Worm (Caenorhabditis elegans) whole organism, L1 larva: ENCODE measurements around the gene Y37E11AL.3.

Experiments used
- C04F5.9 ChIP-seq: sonication (generic microtip); optimal IDR thresholded peaks from 2 replicates; lab custom pipeline; 2016; ENCODE audit warnings: missing genetic modification characterization, missing compliant biosample characterization
- C16A3.4 ChIP-seq: fragments of 150-350 bp; optimal IDR thresholded peaks from 2 replicates; lab custom pipeline; 2014; ENCODE audit warnings: missing biosample characterization, missing genetic modification characterization
- aha-1 ChIP-seq: fragments of 150-350 bp; optimal IDR thresholded peaks from 2 replicates; lab custom pipeline; 2014; ENCODE audit warnings: missing biosample characterization, missing genetic modification characterization
- alr-1 ChIP-seq: fragments of 200-800 bp; sonication (Bioruptor generic); optimal IDR thresholded peaks from 2 replicates; lab custom pipeline; 2018; ENCODE audit warnings: borderline replicate concordance, mild to moderate bottlenecking, missing genetic modification characterization, missing compliant biosample characterization
- aly-2 ChIP-seq: fragments of 150-350 bp; optimal IDR thresholded peaks from 2 replicates; lab custom pipeline; 2014; ENCODE audit warnings: missing biosample characterization, missing genetic modification characterization
- ama-1 ChIP-seq: fragments of 150-350 bp; optimal IDR thresholded peaks from 2 replicates; lab custom pipeline; 2014
- blmp-1 ChIP-seq: fragments of 150-350 bp; optimal IDR thresholded peaks from 2 replicates; lab custom pipeline; 2014; ENCODE audit warnings: missing biosample characterization, missing genetic modification characterization
- ceh-8 ChIP-seq: fragments of 200-800 bp; sonication (Bioruptor generic); optimal IDR thresholded peaks from 2 replicates; lab custom pipeline; 2018; ENCODE audit warnings: mild to moderate bottlenecking, missing genetic modification characterization, moderate library complexity, missing compliant biosample characterization
- dpl-1 ChIP-seq, 3 experiments: fragments of 150-350 bp in 2 of 3; sonication (generic microtip) in 1 of 3; optimal IDR thresholded peaks; 2 replicates each; lab custom pipeline; 2014 to 2017; ENCODE audit warnings: missing biosample characterization in 3 of 3, missing genetic modification characterization in 3 of 3, missing genetic modification reagents in 3 of 3
- dsc-1 ChIP-seq: sonication (generic microtip); optimal IDR thresholded peaks from 2 replicates; lab custom pipeline; 2016; ENCODE audit warnings: mild to moderate bottlenecking, missing genetic modification characterization, missing compliant biosample characterization
- efl-1 ChIP-seq, 4 experiments: fragments of 150-350 bp; optimal IDR thresholded peaks in 3 of 4; peaks in 1 of 4; 1 replicate in 1 of 4; 2 replicates in 3 of 4; lab custom pipeline; 2014; ENCODE audit warnings: missing biosample characterization in 2 of 4, missing genetic modification characterization in 2 of 4, missing genetic modification reagents in 2 of 4
- egl-13 ChIP-seq: sonication (generic microtip); optimal IDR thresholded peaks from 2 replicates; lab custom pipeline; 2016; ENCODE audit warnings: missing genotype, missing genetic modification reagents, missing genetic modification characterization, missing compliant biosample characterization
- ets-5 ChIP-seq: fragments of 200-800 bp; sonication (Bioruptor generic); IDR thresholded peaks from 2 replicates; pipeline ENCODE4 v1.3.6; 2022; ENCODE audit warnings: missing genetic modification characterization, missing compliant biosample characterization
- fkh-10 ChIP-seq: sonication (generic microtip); optimal IDR thresholded peaks from 2 replicates; lab custom pipeline; 2017; ENCODE audit warnings: missing biosample characterization, missing genetic modification reagents, missing genetic modification characterization
- fos-1 ChIP-seq: fragments of 150-350 bp; optimal IDR thresholded peaks from 2 replicates; lab custom pipeline; 2014; ENCODE audit warnings: missing biosample characterization, missing genetic modification characterization
- hlh-17 ChIP-seq: fragments of 200-800 bp; sonication (Bioruptor generic); optimal IDR thresholded peaks from 2 replicates; lab custom pipeline; 2018; ENCODE audit warnings: missing genetic modification characterization, mild to moderate bottlenecking, missing compliant biosample characterization, moderate library complexity, borderline replicate concordance
- hlh-4 ChIP-seq: sonication (generic microtip); optimal IDR thresholded peaks from 2 replicates; lab custom pipeline; 2016; ENCODE audit warnings: mild to moderate bottlenecking, missing genetic modification characterization, missing compliant biosample characterization
- irx-1 ChIP-seq: sonication (generic microtip); optimal IDR thresholded peaks from 2 replicates; lab custom pipeline; 2016; ENCODE audit warnings: missing genetic modification characterization, missing compliant biosample characterization
- isw-1 ChIP-seq: fragments of 200-800 bp; sonication (Bioruptor generic); IDR thresholded peaks from 2 replicates; pipeline ENCODE4 v1.3.6; 2022; ENCODE audit warnings: missing genetic modification characterization, missing compliant biosample characterization
- jun-1 ChIP-seq: fragments of 150-350 bp; optimal IDR thresholded peaks from 2 replicates; lab custom pipeline; 2014; ENCODE audit warnings: missing biosample characterization, missing genetic modification reagents, missing genetic modification characterization
- lin-13 ChIP-seq: fragments of 150-350 bp; optimal IDR thresholded peaks from 2 replicates; lab custom pipeline; 2014; ENCODE audit warnings: missing biosample characterization, missing genetic modification reagents, missing genetic modification characterization
- lin-15B ChIP-seq: fragments of 150-350 bp; sonication (generic microtip); optimal IDR thresholded peaks from 3 replicates; lab custom pipeline; 2014; ENCODE audit warnings: missing biosample characterization, missing genetic modification characterization
- lsy-2 ChIP-seq, 2 experiments: fragments of 150-350 bp; optimal IDR thresholded peaks; 2 replicates each; lab custom pipeline; 2014; ENCODE audit warnings: missing biosample characterization in 2 of 2, missing genetic modification characterization in 2 of 2
- mab-9 ChIP-seq: fragments of 200-800 bp; sonication (Bioruptor generic); IDR thresholded peaks from 2 replicates; pipeline ENCODE4 v1.3.6; 2022; ENCODE audit warnings: missing genetic modification reagents, missing genetic modification characterization, missing compliant biosample characterization
- nhr-11 ChIP-seq: fragments of 150-350 bp; optimal IDR thresholded peaks from 2 replicates; lab custom pipeline; 2014; ENCODE audit warnings: missing biosample characterization, missing genetic modification characterization
- nhr-12 ChIP-seq: sonication (generic microtip); optimal IDR thresholded peaks from 2 replicates; lab custom pipeline; 2017; ENCODE audit warnings: missing biosample characterization, missing genetic modification characterization
- nhr-19 ChIP-seq: fragments of 200-800 bp; sonication (Bioruptor generic); conservative IDR thresholded peaks from 2 replicates; pipeline ENCODE4 v1.3.6; 2022; ENCODE audit warnings: missing genetic modification characterization, missing compliant biosample characterization
- nhr-20 ChIP-seq: sonication (generic microtip); optimal IDR thresholded peaks from 2 replicates; lab custom pipeline; 2016; ENCODE audit warnings: mild to moderate bottlenecking, missing genetic modification characterization, missing compliant biosample characterization
- nhr-85 ChIP-seq: sonication (generic microtip); peaks from one replicate; lab custom pipeline; 2016; ENCODE audit warnings: missing genetic modification characterization, inconsistent platforms, missing compliant biosample characterization
- nhr-90 ChIP-seq: sonication (generic microtip); optimal IDR thresholded peaks from 2 replicates; lab custom pipeline; 2016; ENCODE audit warnings: mild to moderate bottlenecking, missing genetic modification characterization, missing compliant biosample characterization; ENCODE audit not compliant: poor library complexity
- pag-3 ChIP-seq: sonication (generic microtip); optimal IDR thresholded peaks from 2 replicates; lab custom pipeline; 2017; ENCODE audit warnings: missing genetic modification characterization, mild to moderate bottlenecking, missing compliant biosample characterization, antibody characterized with exemption, borderline replicate concordance; ENCODE audit not compliant: insufficient read depth
- pqm-1 ChIP-seq: sonication (generic microtip); optimal IDR thresholded peaks from 3 replicates; lab custom pipeline; 2017; ENCODE audit warnings: missing biosample characterization, missing genetic modification characterization
- snu-23 ChIP-seq: sonication (generic microtip); optimal IDR thresholded peaks from 2 replicates; lab custom pipeline; 2016; ENCODE audit warnings: missing genetic modification characterization, missing compliant biosample characterization
- sptf-1 ChIP-seq: fragments of 150-350 bp; optimal IDR thresholded peaks from 2 replicates; lab custom pipeline; 2014; ENCODE audit warnings: missing biosample characterization, missing genetic modification characterization
- sup-37 ChIP-seq: fragments of 200-800 bp; sonication (Bioruptor generic); optimal IDR thresholded peaks from 2 replicates; lab custom pipeline; 2018; ENCODE audit warnings: mild to moderate bottlenecking, missing genetic modification characterization, missing compliant biosample characterization
- tbx-2 ChIP-seq: sonication (generic microtip); optimal IDR thresholded peaks from 2 replicates; lab custom pipeline; 2016; ENCODE audit warnings: missing genetic modification characterization, missing compliant biosample characterization
- unc-130 ChIP-seq: fragments of 150-350 bp; optimal IDR thresholded peaks from 2 replicates; lab custom pipeline; 2017; ENCODE audit warnings: missing biosample characterization, missing genetic modification characterization, inconsistent platforms
- unc-30 ChIP-seq: sonication (generic microtip); optimal IDR thresholded peaks from 2 replicates; lab custom pipeline; 2017; ENCODE audit warnings: missing biosample characterization, missing genetic modification characterization
- vab-15 ChIP-seq: sonication (generic microtip); optimal IDR thresholded peaks from 2 replicates; lab custom pipeline; 2017; ENCODE audit warnings: missing genotype, mild to moderate bottlenecking, missing genetic modification characterization, missing compliant biosample characterization
- xbp-1 ChIP-seq: sonication (generic microtip); optimal IDR thresholded peaks from 2 replicates; lab custom pipeline; 2016; ENCODE audit warnings: missing genetic modification characterization, missing compliant biosample characterization

Y37E11AL.3 gene

DNA sequence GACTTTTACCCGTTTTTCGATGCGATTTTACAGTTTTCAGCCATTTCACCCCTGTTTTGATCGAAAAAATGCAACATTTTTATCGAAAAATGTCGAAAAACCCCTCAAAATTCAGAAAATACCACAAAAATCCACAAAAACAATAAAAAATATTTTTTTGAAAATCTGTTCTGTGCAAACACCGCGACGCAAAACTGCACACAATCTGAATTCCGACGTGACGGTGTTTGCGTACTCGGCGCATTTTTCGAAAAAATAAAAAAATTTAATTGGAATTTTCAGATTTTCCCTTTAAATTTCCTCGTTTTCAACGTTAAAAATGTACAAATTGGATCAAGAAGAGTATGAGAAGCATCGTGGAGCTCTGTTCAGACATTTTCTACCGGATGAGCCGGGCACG lies 31.1 kb downstream of the Y37E11AL.3 start, which contains the start of gene smgl-2 (continued):
- no peak for TF ChIP-seq hlh-17 (GFP tag; lab: Kevin White, UChicago)
- peak; percentile 90 for TF ChIP-seq snu-23 (GFP tag; lab: Kevin White, UChicago)
- peak; percentile 62 for TF ChIP-seq blmp-1
- peak; percentile 60 for TF ChIP-seq nhr-90 (tag; lab: Kevin White, UChicago)
- TF ChIP-seq unc-30 (tag; lab: Kevin White, UChicago) = no peak
- no peak for TF ChIP-seq sptf-1
- peak; percentile 53 for TF ChIP-seq ceh-8 (GFP tag; lab: Kevin White, UChicago)
- peak; percentile 75 for TF ChIP-seq irx-1 (tag; lab: Kevin White, UChicago)
- peak; percentile 82 for TF ChIP-seq dsc-1 (tag; lab: Kevin White, UChicago)
- TF ChIP-seq egl-13 (tag; lab: Kevin White, UChicago) = peak; percentile 65
- no peak for TF ChIP-seq nhr-11 (tag; lab: Kevin White, UChicago)
- no peak for TF ChIP-seq alr-1 (tag; lab: Kevin White, UChicago)
- TF ChIP-seq pqm-1 (tag; lab: Kevin White, UChicago) = no peak
- TF ChIP-seq pag-3 (tag; lab: Kevin White, UChicago) = peak; percentile 39
- peak; percentile 9 for TF ChIP-seq fkh-10 (GFP tag; lab: Kevin White, UChicago)
- peak; percentile 62 for TF ChIP-seq aly-2 (tag; lab: Kevin White, UChicago)
- peak; percentile 82 to 89 (median 86) for TF ChIP-seq dpl-1 (GFP tag; optimal IDR thresholded peaks at IDR 0.05; lab: Kevin White, UChicago)
- TF ChIP-seq xbp-1 (tag; lab: Kevin White, UChicago) = peak; percentile 70
- TF ChIP-seq jun-1 (tag; lab: Kevin White, UChicago) = peak; percentile 50
- TF ChIP-seq tbx-2 (tag; lab: Kevin White, UChicago) = peak; percentile 82
- TF ChIP-seq isw-1 (GFP tag; lab: Robert Waterston, UW) = peak; percentile 73
- peak; percentile 76 for TF ChIP-seq nhr-20 (tag; lab: Kevin White, UChicago)
- no peak for TF ChIP-seq sup-37 (GFP tag; lab: Kevin White, UChicago)
- peak; percentile 69 for TF ChIP-seq fos-1
- peak; percentile 86 for TF ChIP-seq C16A3.4 (tag; lab: Kevin White, UChicago)
- no peak for TF ChIP-seq nhr-12 (tag; lab: Kevin White, UChicago)
- no peak for TF ChIP-seq hlh-4 (tag; lab: Kevin White, UChicago)
- peak; percentile 60 for TF ChIP-seq aha-1 (tag; lab: Kevin White, UChicago)
- no peak for TF ChIP-seq ama-1
- TF ChIP-seq nhr-85 (tag; lab: Kevin White, UChicago) = peak; percentile 70
- TF ChIP-seq nhr-19 (GFP tag; lab: Robert Waterston, UW) = peak; percentile 71
- TF ChIP-seq mab-9 = no peak

DNA sequence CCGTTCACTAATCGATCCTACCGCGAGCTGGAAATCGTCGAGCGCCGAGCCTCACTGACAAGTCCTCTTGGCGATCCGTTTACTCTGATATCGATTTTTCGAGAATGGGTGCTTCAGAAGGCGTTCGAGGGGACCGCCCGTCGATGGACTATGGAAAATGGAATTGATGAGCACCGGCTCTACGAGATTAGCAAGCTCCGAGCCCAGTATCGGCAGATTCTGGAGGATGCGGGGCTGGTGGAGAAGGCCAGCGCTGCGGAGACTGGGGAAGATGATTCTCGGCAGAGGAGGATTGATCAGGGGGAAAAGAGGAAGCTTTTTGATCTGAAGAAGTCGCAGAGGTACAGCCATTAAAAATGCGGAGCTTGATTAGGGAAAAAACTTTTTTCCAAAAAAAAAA lies 36.7 kb downstream of the Y37E11AL.3 start:
- TF ChIP-seq C04F5.9 (no peak), nhr-11 (tag; lab: Kevin White, UChicago) (no peak), aly-2 (tag; lab: Kevin White, UChicago) (no peak), lsy-2 (tag; optimal IDR thresholded peaks at IDR 0.05; lab: Kevin White, UChicago) (no peak), efl-1 (optimal IDR thresholded peaks at IDR 0.05; lab: Kevin White, UChicago) (no peak), efl-1 (GFP tag; optimal IDR thresholded peaks at IDR 0.05 in 1 of 2; lab: Kevin White, UChicago) (no peak), unc-130 (tag; lab: Kevin White, UChicago) (no peak), sptf-1 (no peak), vab-15 (tag; lab: Kevin White, UChicago) (no peak), nhr-20 (tag; lab: Kevin White, UChicago) (no peak), lin-15B (no peak), pqm-1 (tag; lab: Kevin White, UChicago) (no peak), lin-13 (no peak), C16A3.4 (tag; lab: Kevin White, UChicago) (no peak), ets-5 (GFP tag; lab: Robert Waterston, UW) (no peak)
